Fruit fly (Drosophila melanogaster) whole organism, larva: Measurements from ENCODE around the gene Fer3.

Experiments
- noc ChIP-seq: fragments of 200-800 bp; sonication (Bioruptor generic); optimal IDR thresholded peaks from 3 replicates; lab custom pipeline; 2019; ENCODE audit warnings: missing biosample characterization, mild to moderate bottlenecking, missing genetic modification characterization, moderate library complexity

The Fer3 gene

DNA sequence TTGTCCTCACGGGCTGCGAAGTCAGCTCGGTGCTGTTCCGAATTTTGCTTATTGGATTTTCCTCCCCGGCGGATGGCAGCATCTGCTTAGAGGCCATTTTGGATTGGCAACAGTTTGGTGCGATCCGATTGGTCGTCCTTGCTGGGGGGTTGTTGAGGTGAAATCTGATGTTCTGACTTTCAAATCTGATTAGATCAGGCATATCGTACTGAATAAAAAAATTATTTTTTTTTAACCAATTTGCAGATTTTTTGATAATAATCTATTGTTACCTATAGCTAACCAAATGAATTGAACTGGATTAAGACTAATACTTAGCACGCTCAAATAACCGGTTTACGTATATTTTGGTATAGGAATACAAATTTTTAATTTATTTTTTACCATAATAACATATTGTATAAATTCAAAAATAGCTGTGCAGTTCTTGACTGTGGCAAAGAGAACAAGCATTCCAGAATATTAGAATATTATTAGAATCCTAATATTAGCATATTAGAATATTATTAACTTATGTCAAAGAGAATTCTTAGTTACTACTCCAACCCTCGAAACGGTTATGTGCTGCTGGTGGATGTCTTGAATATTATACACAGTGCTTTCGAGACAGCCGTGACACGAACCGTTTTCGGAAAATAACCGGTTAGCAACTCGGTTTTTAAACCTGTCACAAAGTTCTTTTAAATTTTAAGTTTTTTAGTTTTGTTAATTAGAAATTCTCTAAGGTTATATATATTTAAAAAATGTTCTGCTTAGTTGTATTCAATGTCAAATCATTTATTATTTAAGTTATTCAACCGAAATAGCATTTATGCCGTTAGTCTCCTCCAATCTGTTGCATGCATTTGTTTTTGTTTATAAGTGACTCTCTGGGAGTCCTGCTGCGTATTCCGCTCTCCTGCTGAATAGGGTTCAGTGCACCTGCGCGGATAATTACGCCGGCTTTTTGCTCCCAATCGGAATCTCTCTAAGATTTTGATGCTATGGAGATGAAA lies at the start of gene Fer3:
Fer3 (minus strand) TSS at position 1 of the 995 bp plus-strand sequence.
- no peak for TF ChIP-seq noc (tag; lab: Kevin White, UChicago)

DNA sequence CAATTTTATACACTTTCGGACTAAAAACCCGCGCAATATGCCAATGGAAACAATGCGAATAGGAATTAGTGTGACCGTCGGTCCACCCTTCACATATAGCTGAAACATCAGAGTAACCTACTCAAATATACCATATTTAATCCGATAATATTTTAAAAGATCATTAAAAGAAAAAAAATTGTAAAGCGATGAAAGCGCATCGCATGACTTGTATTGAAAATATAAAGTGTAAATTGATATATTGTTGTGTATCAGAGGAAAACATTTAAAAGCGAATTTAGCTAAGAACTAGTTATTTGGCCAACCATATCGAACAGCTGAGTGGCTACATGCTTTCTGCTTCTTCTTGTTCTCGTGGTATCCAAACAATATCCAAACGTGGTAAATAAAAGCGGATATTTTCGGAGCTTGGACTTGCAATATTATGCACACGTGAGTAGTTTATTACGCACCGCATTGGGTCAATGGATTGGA lies 47.7 kb upstream of the Fer3 start, which contains the start of the genes Blm and CG14722:
Blm (minus strand) TSS at position 54 of the 474 bp plus-strand sequence.
CG14722 (plus strand) TSS at position 161 of the 474 bp plus-strand sequence.
- no peak for TF ChIP-seq noc (tag; lab: Kevin White, UChicago)

DNA sequence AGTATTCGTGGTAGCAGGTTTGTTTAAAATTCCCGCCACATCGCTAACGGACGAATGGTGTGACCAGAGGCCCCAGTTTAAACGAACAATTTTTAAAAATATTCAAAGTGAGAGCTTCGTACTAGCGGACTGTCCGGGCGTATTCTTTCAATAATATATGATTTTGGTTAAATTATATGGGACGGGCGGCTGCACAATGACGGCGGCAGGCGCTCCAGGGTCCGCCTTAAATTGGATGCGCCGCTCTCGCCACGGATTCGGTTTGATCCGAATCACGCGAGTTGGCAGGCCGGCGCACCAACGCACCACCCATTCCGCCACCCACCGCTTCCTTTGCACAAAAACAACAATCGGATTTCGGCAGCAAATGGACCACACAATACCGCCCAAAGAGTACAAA lies 41.2 kb upstream of the Fer3 start, which contains the start of gene CG14721:
CG14721 (plus strand) TSS at position 111 of the 400 bp plus-strand sequence.
- no peak for TF ChIP-seq noc (tag; lab: Kevin White, UChicago)

DNA sequence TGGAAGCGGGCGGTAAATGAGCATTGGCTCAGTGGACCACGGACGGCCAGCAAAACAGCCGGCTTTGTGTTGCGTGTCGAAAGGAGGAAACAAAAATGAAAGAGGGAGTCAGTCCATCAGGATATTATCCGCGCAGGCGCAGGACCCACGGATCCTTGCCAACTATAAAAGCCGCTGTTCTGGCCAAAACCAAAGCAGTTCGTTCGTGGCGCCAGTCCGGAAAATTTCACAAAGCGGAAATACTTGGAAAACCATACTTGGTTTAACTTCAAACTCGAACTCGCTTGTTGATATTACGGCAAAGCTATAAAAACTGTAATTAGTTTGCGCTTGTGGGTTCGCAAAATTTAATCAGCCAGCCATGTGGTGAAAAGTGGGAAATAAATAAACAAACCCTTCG lies 27.5 kb upstream of the Fer3 start, which contains the start of gene CG12594:
CG12594 (plus strand) TSS at position 142 of the 400 bp plus-strand sequence.
- TF ChIP-seq noc (tag; lab: Kevin White, UChicago) = no peak

DNA sequence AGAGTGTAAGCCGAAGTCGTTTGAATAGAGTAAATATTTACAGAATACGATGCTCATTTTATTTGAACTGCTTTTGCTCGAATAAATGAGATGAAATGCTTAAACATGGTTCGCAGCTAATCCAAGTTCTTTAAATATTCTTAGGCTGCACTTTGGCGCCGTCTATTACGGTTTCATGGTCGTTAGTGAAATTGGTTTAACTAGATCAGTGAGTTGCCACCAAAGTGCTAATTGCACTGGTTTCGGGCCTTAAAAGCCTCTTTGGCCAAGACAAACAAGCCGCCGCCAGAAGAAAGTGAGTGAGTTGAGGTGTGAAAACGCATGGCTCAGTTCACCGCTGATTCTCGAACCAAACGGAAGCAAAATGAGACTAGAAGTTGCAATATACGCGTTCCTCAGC lies 17.3 kb upstream of the Fer3 start, which contains the start of gene CG14720:
CG14720 (plus strand) TSS at position 301 of the 400 bp plus-strand sequence.
- TF ChIP-seq noc (tag; lab: Kevin White, UChicago) = no peak

DNA sequence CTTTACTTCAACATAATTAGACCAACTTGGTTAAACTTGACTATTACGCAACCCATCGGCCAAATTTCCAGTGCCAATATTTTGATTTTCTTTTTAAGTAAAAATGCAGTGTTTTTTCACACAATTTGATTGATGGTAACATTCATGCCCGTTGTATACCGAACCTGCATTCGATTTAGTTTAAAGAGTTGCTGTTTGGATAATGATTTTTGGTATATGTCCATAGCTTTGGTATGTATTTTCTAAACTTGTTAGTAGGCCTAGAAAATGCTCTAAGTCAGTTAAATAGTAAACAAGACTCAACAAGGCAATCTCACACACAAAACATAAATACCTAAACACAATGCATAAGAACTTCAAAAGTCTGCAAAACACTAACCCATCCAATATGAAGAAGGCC lies 9.6 kb upstream of the Fer3 start, which contains the start of gene I-t:
I-t (plus strand) TSS at position 301 of the 400 bp plus-strand sequence.
- no peak for TF ChIP-seq noc (tag; lab: Kevin White, UChicago)

DNA sequence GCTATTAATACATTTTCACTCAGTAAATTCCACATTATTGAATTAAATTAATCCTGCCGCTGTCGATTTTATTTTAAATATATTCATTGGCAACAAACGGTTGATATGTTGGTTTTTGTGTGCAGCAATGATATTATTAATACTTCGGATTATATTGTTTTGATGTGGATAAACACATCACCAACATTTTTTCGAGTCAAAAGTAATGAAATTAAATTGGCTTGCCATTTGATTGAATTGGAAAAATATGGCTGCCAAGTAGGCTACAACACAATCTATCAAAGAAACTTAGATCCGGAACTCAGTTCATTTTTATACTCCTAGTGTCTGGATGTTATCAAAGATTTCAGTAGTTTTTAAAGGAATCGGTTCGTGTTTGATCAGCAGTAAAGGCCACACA lies 6.2 kb upstream of the Fer3 start, which contains the start of gene CG14718:
CG14718 (plus strand) TSS at position 301 of the 400 bp plus-strand sequence.
- TF ChIP-seq noc (tag; lab: Kevin White, UChicago) = no peak

DNA sequence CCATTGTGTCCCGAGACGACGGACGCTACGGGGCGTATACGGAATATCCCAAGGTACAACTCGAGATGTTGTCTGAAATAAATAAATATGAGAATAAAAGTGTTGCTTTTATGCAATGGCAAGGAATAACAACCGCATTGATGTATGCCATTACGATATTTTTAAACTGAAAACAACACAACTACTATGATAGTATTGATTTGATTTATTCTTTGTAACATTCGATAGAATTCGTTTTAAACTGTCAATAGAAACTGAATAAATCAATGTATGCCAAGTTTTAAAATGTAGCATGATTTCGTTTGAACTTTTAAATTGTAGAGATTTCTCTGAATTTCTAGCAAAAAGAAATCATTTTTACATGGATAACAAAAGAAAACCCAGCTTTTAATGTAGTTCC lies 2.1 kb upstream of the Fer3 start, which contains the start of gene CG14717:
CG14717 (plus strand) TSS at position 301 of the 400 bp plus-strand sequence.
- TF ChIP-seq noc (tag; lab: Kevin White, UChicago) = no peak

DNA sequence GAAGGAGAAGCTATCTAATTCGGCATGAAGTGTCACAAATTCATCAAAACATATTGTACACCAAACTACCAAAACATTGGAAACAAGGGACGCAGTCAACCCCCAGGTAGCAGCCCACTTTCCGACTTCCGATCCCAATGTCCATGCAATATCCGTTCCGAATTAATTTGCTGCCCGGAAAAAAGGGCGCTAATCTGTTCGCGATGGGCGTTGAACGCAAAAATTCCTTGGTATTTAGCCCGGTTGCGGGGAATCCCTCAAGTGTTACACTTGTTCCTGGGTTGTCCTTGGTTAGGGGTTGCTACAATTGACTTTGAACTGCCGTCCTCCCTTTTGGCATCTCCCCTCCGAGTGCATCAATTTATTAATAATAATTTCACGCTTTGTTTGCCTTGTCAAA lies 1.6 kb downstream of the Fer3 start:
- no peak for TF ChIP-seq noc (tag; lab: Kevin White, UChicago)

DNA sequence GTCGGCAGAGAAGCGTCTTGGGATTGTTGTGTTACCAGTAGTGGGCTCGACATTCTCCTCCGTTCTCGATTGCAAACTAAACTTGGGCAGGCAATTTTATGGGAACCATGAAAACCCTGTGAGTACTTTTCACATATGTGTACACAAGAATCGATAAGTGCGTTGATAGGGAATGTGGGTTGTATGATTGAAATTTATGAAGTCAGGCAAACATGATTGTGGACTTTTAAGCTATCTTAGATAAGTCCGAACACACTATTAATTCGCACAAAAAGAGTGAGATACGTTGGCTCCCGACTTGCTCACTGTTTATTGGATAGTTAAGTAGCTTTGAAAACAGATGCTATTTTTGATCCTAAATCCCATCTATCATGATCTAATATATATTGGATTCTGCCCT lies 2.4 kb downstream of the Fer3 start, which contains the start of gene CG18765:
CG18765 (minus strand) TSS at position 53 of the 400 bp plus-strand sequence.
- TF ChIP-seq noc (tag; lab: Kevin White, UChicago) = no peak

DNA sequence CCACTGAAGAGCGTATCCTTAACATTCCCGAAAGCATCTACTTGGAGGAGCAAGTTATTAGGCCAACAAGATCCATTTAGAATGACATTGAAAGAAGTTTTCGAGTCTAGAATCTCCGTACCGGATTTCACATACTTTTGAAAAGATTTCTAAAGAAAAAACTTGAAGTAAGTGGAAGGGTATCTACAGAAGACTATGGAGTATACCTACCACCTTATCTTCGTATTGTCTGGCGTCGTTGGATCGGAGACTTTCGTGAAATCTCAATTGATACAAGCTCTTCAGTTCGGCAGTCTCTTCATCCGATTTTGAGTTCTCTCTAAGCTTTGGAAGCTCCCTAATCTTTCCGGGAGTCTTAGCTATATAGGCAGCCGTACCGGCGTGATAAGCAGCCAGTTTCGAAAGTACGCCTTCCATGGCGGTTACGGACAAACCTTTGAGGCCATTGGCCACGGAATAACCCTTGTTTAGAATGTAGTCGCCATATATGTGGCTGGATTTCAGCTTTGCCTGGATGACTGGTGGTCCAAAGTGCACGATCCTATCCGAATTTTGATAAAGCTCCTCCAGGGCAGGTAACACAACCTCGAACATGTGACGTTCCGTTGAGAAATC lies 3.1 kb downstream of the Fer3 start:
- no peak for TF ChIP-seq noc (tag; lab: Kevin White, UChicago)

DNA sequence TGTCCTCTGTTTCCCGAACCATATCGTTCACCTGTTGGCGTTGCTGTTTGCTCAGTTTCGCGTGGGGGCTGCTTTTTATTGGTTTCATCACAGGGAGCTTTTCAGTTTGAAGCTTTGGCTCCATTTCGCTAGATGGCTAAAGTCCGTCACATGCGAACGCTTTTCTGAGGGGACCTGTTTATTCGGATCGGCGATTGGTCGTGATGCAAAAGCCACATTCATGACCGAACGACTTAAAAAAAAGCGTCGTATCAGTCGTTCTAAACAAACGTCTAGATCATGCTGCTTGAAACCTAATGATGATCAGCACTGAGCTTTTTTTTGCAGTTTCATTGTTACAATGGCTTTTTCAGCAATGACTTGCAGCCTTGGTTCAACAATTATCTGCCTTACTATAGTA lies 4.2 kb downstream of the Fer3 start, which contains the start of gene CG6908:
CG6908 (minus strand) TSS at position 152 of the 400 bp plus-strand sequence.
- TF ChIP-seq noc (tag; lab: Kevin White, UChicago) = peak; percentile 4

DNA sequence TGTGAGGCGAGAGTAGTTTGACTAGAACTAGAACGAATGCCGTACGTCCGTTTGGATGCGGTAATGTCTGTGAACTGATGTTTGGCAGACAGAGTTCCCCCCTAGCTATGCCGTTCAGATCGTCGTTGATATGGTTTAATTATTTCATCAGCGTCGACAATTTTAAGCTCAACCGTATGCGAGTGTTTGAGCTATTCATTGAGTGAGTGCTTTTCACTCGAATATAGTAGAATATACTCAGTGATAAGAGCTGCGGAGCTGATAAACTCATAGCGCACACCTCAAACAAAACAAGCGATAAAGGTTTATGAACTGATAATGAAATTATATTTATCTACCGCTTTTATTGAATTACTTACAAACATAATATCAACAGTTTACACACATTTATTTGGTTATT lies 6.1 kb downstream of the Fer3 start, which contains the start of gene CG6834:
CG6834 (minus strand) TSS at position 79 of the 400 bp plus-strand sequence.
- no peak for TF ChIP-seq noc (tag; lab: Kevin White, UChicago)

DNA sequence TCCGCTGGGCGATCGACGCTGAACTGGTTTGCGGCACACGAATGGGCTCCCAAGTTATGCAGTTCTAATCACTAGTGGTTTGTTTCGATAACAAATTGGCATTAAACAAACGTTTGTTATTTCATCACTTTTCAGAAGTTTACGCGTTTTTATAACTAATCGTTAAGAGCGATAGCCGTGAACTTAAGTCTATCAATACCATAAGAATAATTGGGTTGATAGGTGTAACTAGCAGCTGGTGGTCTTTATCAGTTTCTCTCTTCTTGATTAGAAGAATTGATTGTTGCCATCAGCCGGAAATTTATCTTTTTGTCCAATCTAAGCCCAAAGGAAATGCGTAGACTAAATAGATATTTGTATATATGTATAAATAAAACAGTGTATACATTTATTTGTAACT lies 9.8 kb downstream of the Fer3 start, which contains the start of gene CG6830:
CG6830 (minus strand) TSS at position 27 of the 400 bp plus-strand sequence.
- TF ChIP-seq noc (tag; lab: Kevin White, UChicago) = no peak

DNA sequence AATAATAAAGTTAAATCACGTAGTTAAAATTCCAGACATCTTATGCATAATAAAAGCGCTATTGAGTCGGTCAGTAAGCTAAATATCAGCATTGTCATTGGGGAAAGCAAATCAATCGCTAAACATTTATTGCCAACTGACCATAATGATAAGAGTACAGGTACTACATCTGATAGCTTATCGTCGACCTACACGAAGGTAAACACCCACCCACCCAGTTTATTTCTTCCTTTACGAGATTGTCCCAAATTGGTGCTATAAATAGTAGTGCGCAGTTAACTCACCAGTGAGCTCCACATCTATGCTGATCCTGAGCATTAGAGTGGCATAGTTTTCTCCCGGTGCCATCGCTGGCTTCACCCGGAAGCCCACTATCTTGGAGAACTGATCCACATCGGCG lies 10.4 kb downstream of the Fer3 start:
- no peak for TF ChIP-seq noc (tag; lab: Kevin White, UChicago)
